Worm (Caenorhabditis elegans) whole organism, L4 larva: ENCODE results near the gene R06F6.12.

Experiments used
- D1046.2 ChIP-seq: fragments of 200-800 bp; sonication (Bioruptor generic); IDR thresholded peaks from 2 replicates; pipeline ENCODE4 v1.3.6; 2022; ENCODE audit warnings: missing genetic modification characterization, missing compliant biosample characterization
- F26F4.8 ChIP-seq: fragments of 200-800 bp; sonication (Bioruptor generic); conservative IDR thresholded peaks from 2 replicates; pipeline ENCODE4 v1.3.6; 2022; ENCODE audit warnings: missing genetic modification characterization, missing compliant biosample characterization
- F37D6.2 ChIP-seq: sonication (generic microtip); optimal IDR thresholded peaks from 2 replicates; lab custom pipeline; 2016; ENCODE audit warnings: mild to moderate bottlenecking, missing genetic modification characterization, missing compliant biosample characterization
- F44E2.7 ChIP-seq: fragments of 200-800 bp; sonication (Bioruptor generic); IDR thresholded peaks from 2 replicates; pipeline ENCODE4 v2.1.2; 2022; ENCODE audit warnings: missing genetic modification characterization, missing compliant biosample characterization
- Y105C5A.15 ChIP-seq: fragments of 200-800 bp; sonication (Bioruptor generic); IDR thresholded peaks from 2 replicates; pipeline ENCODE4 v1.3.6; 2022; ENCODE audit warnings: missing genetic modification characterization, missing compliant biosample characterization
- attf-4 ChIP-seq: sonication (generic microtip); optimal IDR thresholded peaks from 3 replicates; lab custom pipeline; 2017; ENCODE audit warnings: missing biosample characterization, missing genetic modification characterization
- ceh-82 ChIP-seq: sonication (generic microtip); optimal IDR thresholded peaks from 2 replicates; lab custom pipeline; 2017; ENCODE audit warnings: missing biosample characterization, missing genetic modification characterization
- ctbp-1 ChIP-seq: fragments of 200-800 bp; sonication (Bioruptor generic); IDR thresholded peaks from 2 replicates; pipeline ENCODE4 v1.3.6; 2022; ENCODE audit warnings: missing genetic modification reagents, missing genetic modification characterization, missing compliant biosample characterization
- daf-16 ChIP-seq, 3 experiments: sonication (generic microtip); optimal IDR thresholded peaks; 2 replicates each; lab custom pipeline; 2016 to 2017; ENCODE audit warnings: missing genetic modification characterization in 3 of 3, missing genetic modification reagents in 3 of 3, mild to moderate bottlenecking in 2 of 3, missing compliant biosample characterization in 2 of 3, missing biosample characterization in 1 of 3, moderate library complexity in 1 of 3
- daf-8 ChIP-seq: fragments of 200-800 bp; sonication (Bioruptor generic); IDR thresholded peaks from 2 replicates; pipeline ENCODE4 v1.3.6; 2022; ENCODE audit warnings: missing genetic modification characterization, missing compliant biosample characterization
- dmd-6 ChIP-seq: fragments of 200-800 bp; sonication (Bioruptor generic); IDR thresholded peaks from 2 replicates; pipeline ENCODE4 v1.3.6; 2022; ENCODE audit warnings: missing genetic modification reagents, missing genetic modification characterization, missing compliant biosample characterization
- duxl-1 ChIP-seq: sonication (generic microtip); optimal IDR thresholded peaks from 2 replicates; lab custom pipeline; 2016; ENCODE audit warnings: mild to moderate bottlenecking, missing genetic modification characterization, moderate library complexity, missing compliant biosample characterization; ENCODE audit not compliant: poor library complexity
- dve-1 ChIP-seq: sonication (generic microtip); optimal IDR thresholded peaks from 2 replicates; lab custom pipeline; 2017; ENCODE audit warnings: antibody characterized with exemption, mild to moderate bottlenecking, missing genetic modification characterization, missing compliant biosample characterization; ENCODE audit not compliant: insufficient read depth
- egl-43 ChIP-seq: fragments of 200-800 bp; sonication (Bioruptor generic); IDR thresholded peaks from 2 replicates; pipeline ENCODE4 v1.3.6; 2022; ENCODE audit warnings: missing genetic modification reagents, missing genetic modification characterization, missing compliant biosample characterization
- gei-8 ChIP-seq: fragments of 200-800 bp; sonication (Bioruptor generic); optimal IDR thresholded peaks from 2 replicates; lab custom pipeline; 2018; ENCODE audit warnings: mild to moderate bottlenecking, missing genetic modification characterization, missing compliant biosample characterization
- hif-1 ChIP-seq, 2 experiments: sonication (generic microtip); optimal IDR thresholded peaks; 2 replicates each; lab custom pipeline; 2016 to 2017; ENCODE audit warnings: missing compliant biosample characterization in 2 of 2, missing genetic modification characterization in 2 of 2, missing genetic modification reagents in 2 of 2, missing genotype in 2 of 2, mild to moderate bottlenecking in 1 of 2
- hlh-11 ChIP-seq: fragments of 200-800 bp; sonication (Bioruptor generic); optimal IDR thresholded peaks from 2 replicates; lab custom pipeline; 2018; ENCODE audit warnings: mild to moderate bottlenecking, missing genetic modification characterization, missing compliant biosample characterization
- hlh-30 ChIP-seq: sonication (generic microtip); optimal IDR thresholded peaks from 2 replicates; lab custom pipeline; 2017; ENCODE audit warnings: antibody characterized with exemption, mild to moderate bottlenecking, missing genetic modification characterization, missing compliant biosample characterization; ENCODE audit not compliant: insufficient read depth
- lin-15B ChIP-seq: fragments of 150-350 bp; sonication (generic microtip); optimal IDR thresholded peaks from 3 replicates; lab custom pipeline; 2014; ENCODE audit warnings: missing biosample characterization, missing genetic modification characterization
- mdl-1 ChIP-seq, 2 experiments: fragments of 150-350 bp in 1 of 2; sonication (generic microtip) in 1 of 2; optimal IDR thresholded peaks; 2 replicates each; lab custom pipeline; 2014 to 2017; ENCODE audit warnings: missing biosample characterization in 2 of 2, missing genetic modification characterization in 2 of 2
- mdt-29 ChIP-seq: fragments of 200-800 bp; sonication (Bioruptor generic); IDR thresholded peaks from 2 replicates; pipeline ENCODE4 v1.3.6; 2022; ENCODE audit warnings: missing genetic modification reagents, missing genetic modification characterization, missing compliant biosample characterization
- mxl-3 ChIP-seq: fragments of 200-800 bp; sonication (Bioruptor generic); optimal IDR thresholded peaks from 2 replicates; lab custom pipeline; 2018; ENCODE audit warnings: mild to moderate bottlenecking, missing genetic modification characterization, missing compliant biosample characterization
- nhr-102 ChIP-seq: sonication (generic microtip); optimal IDR thresholded peaks from 2 replicates; lab custom pipeline; 2016; ENCODE audit warnings: mild to moderate bottlenecking, missing genetic modification characterization, moderate library complexity, missing compliant biosample characterization
- nhr-28 ChIP-seq: fragments of 150-350 bp; optimal IDR thresholded peaks from 2 replicates; lab custom pipeline; 2014; ENCODE audit warnings: missing biosample characterization, missing genetic modification characterization
- nhr-42 ChIP-seq: fragments of 200-800 bp; sonication (Bioruptor generic); IDR thresholded peaks from 2 replicates; pipeline ENCODE4 v1.3.6; 2022; ENCODE audit warnings: missing genetic modification characterization, missing compliant biosample characterization
- nhr-48 ChIP-seq: sonication (generic microtip); optimal IDR thresholded peaks from 2 replicates; lab custom pipeline; 2016; ENCODE audit warnings: mild to moderate bottlenecking, missing genetic modification characterization, missing compliant biosample characterization
- nhr-77 ChIP-seq: fragments of 150-350 bp; optimal IDR thresholded peaks from 2 replicates; lab custom pipeline; 2014; ENCODE audit warnings: missing biosample characterization, missing genetic modification characterization
- pqm-1 ChIP-seq: sonication (generic microtip); optimal IDR thresholded peaks from 2 replicates; lab custom pipeline; 2017; ENCODE audit warnings: missing biosample characterization, missing genetic modification characterization
- set-16 ChIP-seq: fragments of 200-800 bp; sonication (Bioruptor generic); IDR thresholded peaks from 2 replicates; pipeline ENCODE4 v1.3.6; 2022; ENCODE audit warnings: missing genetic modification reagents, missing genetic modification characterization, missing compliant biosample characterization
- snpc-4 ChIP-seq: fragments of 150-350 bp; optimal IDR thresholded peaks from 2 replicates; lab custom pipeline; 2014; ENCODE audit warnings: missing biosample characterization, missing genetic modification characterization
- tra-1 ChIP-seq: fragments of 200-800 bp; sonication (Bioruptor generic); IDR thresholded peaks from 2 replicates; pipeline ENCODE4 v1.3.6; 2022; ENCODE audit warnings: missing genetic modification reagents, missing genetic modification characterization, missing compliant biosample characterization
- unc-39 ChIP-seq: sonication (generic microtip); optimal IDR thresholded peaks from 2 replicates; lab custom pipeline; 2017; ENCODE audit warnings: missing biosample characterization, missing genetic modification characterization
- unc-62 ChIP-seq, 3 experiments: fragments of 150-350 bp in 1 of 3; sonication (generic microtip); optimal IDR thresholded peaks in 2 of 3; peaks in 1 of 3; 1 replicate in 1 of 3; 2 replicates in 2 of 3; lab custom pipeline; 2014 to 2017; ENCODE audit warnings: missing biosample characterization in 3 of 3, missing genetic modification characterization in 3 of 3, missing genetic modification reagents in 3 of 3, missing genotype in 1 of 3
- zfp-2 ChIP-seq: sonication (generic microtip); optimal IDR thresholded peaks from 2 replicates; lab custom pipeline; 2016; ENCODE audit warnings: mild to moderate bottlenecking, missing genetic modification characterization, missing compliant biosample characterization
- zfp-3 ChIP-seq: fragments of 200-800 bp; sonication (Bioruptor generic); conservative IDR thresholded peaks from 2 replicates; pipeline ENCODE4 v1.3.6; 2022; ENCODE audit warnings: missing genetic modification reagents, missing genetic modification characterization, missing compliant biosample characterization
- zip-2 ChIP-seq: fragments of 150-350 bp; optimal IDR thresholded peaks from 2 replicates; lab custom pipeline; 2014; ENCODE audit warnings: missing biosample characterization, missing genetic modification characterization

The R06F6.12 gene

ce11 chrII:10861723-10862486, 38.0 kb upstream of the R06F6.12 start (continued):
- TF ChIP-seq daf-8 (GFP tag; lab: Robert Waterston, UW) = no peak
- TF ChIP-seq hif-1 (tag; optimal IDR thresholded peaks at IDR 0.05; lab: Kevin White, UChicago) = no peak
- no peak for TF ChIP-seq Y105C5A.15 (GFP tag; lab: Robert Waterston, UW)
- TF ChIP-seq D1046.2 (GFP tag; lab: Robert Waterston, UW) = no peak
- TF ChIP-seq duxl-1 = no peak
- TF ChIP-seq tra-1 (GFP tag; lab: Robert Waterston, UW) = peak; percentile 45; the same call in 1 of the 2 replicates
- no peak for TF ChIP-seq nhr-42 (GFP tag; lab: Robert Waterston, UW)
- TF ChIP-seq ctbp-1 (GFP tag; lab: Robert Waterston, UW) = no peak
- TF ChIP-seq gei-8 (GFP tag; lab: Kevin White, UChicago) = no peak
- peak; percentile 77 for TF ChIP-seq dve-1 (tag; lab: Kevin White, UChicago)
- no peak for TF ChIP-seq ceh-82 (tag; lab: Kevin White, UChicago)
- peak; percentile 79 for TF ChIP-seq nhr-28 (tag; lab: Kevin White, UChicago)

- TF ChIP-seq nhr-102 (tag; lab: Kevin White, UChicago) (no peak), zip-2 (tag; lab: Kevin White, UChicago) (no peak), unc-62 (GFP tag; optimal IDR thresholded peaks at IDR 0.05 in 1 of 2; lab: Kevin White, UChicago) (peak in 1 of 2 experiments; percentile 57), unc-62 (tag; optimal IDR thresholded peaks at IDR 0.05; lab: Kevin White, UChicago) (no peak), ceh-82 (tag; lab: Kevin White, UChicago) (no peak), zfp-2 (tag; lab: Kevin White, UChicago) (no peak), attf-4 (tag; lab: Kevin White, UChicago) (no peak)
Observed at ce11 chrII:10861305-10861704, 37.4 kb upstream of the R06F6.12 start.

- TF ChIP-seq mdl-1 (tag; optimal IDR thresholded peaks at IDR 0.05; lab: Kevin White, UChicago) = peak in 1 of 2 experiments; percentile 39
- TF ChIP-seq mdt-29 (GFP tag; lab: Robert Waterston, UW) = no peak
- peak; percentile 34 for TF ChIP-seq nhr-77 (tag; lab: Kevin White, UChicago)
- TF ChIP-seq egl-43 = no peak
- TF ChIP-seq pqm-1 = peak; percentile 87
- TF ChIP-seq nhr-48 (tag; lab: Kevin White, UChicago) = no peak
- no peak for TF ChIP-seq F37D6.2 (tag; lab: Kevin White, UChicago)
- TF ChIP-seq ceh-82 (tag; lab: Kevin White, UChicago) = no peak
- TF ChIP-seq snpc-4 (tag; lab: Kevin White, UChicago) = no peak
- no peak for TF ChIP-seq gei-8 (GFP tag; lab: Kevin White, UChicago)
- TF ChIP-seq unc-39 (tag; lab: Kevin White, UChicago) = no peak
- TF ChIP-seq set-16 = no peak
- TF ChIP-seq mxl-3 = peak; percentile 65
- TF ChIP-seq zfp-3 = no peak
- no peak for TF ChIP-seq F26F4.8 (GFP tag; lab: Robert Waterston, UW)
- TF ChIP-seq duxl-1 = no peak
- no peak for TF ChIP-seq F44E2.7 (GFP tag; lab: Robert Waterston, UW)
- peak; percentile 55 for TF ChIP-seq hlh-11 (tag; lab: Kevin White, UChicago)
- peak; percentile 74 for TF ChIP-seq dmd-6 (GFP tag; lab: Robert Waterston, UW)
- TF ChIP-seq hlh-30 = peak; percentile 33
- no peak for TF ChIP-seq lin-15B (tag; lab: Kevin White, UChicago)
- no peak for TF ChIP-seq daf-16 (GFP tag; optimal IDR thresholded peaks at IDR 0.05; lab: Kevin White, UChicago)
- peak; percentile 43 for TF ChIP-seq daf-16 (tag; optimal IDR thresholded peaks at IDR 0.05; lab: Kevin White, UChicago)
- peak; percentile 85 for TF ChIP-seq nhr-28 (tag; lab: Kevin White, UChicago)
- peak; percentile 7 for TF ChIP-seq dve-1 (tag; lab: Kevin White, UChicago)
- 0 out of 2 replicates have a peak, but pooled peaks have one; percentile 25 for TF ChIP-seq tra-1 (GFP tag; lab: Robert Waterston, UW)
- TF ChIP-seq, all 104 proteins: peak for 11
Observed at ce11 chrII:10860840-10861239, 37.0 kb upstream of the R06F6.12 start, which contains the start of gene M106.3. TSS of gene M106.3 (minus strand) at chrII:10860909.
